Worm (Caenorhabditis elegans) whole organism, L4/young adult: ENCODE results near the gene tars-1.

Experiments
- W03F9.2 ChIP-seq: fragments of 150-350 bp; optimal IDR thresholded peaks from 2 replicates; lab custom pipeline; 2014; ENCODE audit warnings: missing biosample characterization, missing genetic modification characterization
- dao-5 ChIP-seq: sonication (generic microtip); optimal IDR thresholded peaks from 2 replicates; lab custom pipeline; 2016; ENCODE audit warnings: missing genotype, missing genetic modification characterization, moderate library complexity, missing compliant biosample characterization
- him-1 ChIP-seq: sonication (generic microtip); optimal IDR thresholded peaks from 2 replicates; lab custom pipeline; 2016; ENCODE audit warnings: missing genotype, missing genetic modification reagents, missing genetic modification characterization, missing compliant biosample characterization

tars-1 gene

DNA sequence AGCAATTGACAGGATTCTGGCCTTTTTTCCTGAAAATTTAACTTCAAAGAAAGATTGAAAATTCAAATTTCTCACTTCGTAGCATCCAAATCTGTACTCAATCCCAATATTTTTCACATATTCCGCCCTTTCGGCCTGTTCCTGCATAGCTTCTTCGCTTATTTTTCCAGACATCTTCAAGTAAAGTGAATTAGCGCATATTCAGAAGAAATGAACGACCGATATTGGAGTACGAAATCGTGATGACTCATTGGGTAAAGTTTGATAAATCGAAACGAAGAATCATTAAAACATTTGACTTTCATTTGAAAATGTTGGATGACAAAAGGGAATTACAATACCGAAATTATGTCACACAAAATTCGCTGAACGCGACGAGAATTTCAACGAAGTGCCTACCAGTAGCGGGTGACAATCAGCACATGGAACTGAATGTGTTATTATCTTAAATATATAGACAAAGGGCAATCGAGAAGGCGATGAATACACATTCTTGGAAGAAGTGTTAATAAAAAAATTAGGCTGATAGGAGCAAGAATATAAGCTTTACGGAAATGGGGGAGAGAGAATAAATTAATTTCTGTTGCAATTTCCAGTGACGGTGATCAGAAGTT lies 44.4 kb downstream of the tars-1 start, which contains the start of gene coa-7:
Gene coa-7 (minus strand): TSS at position 174 of the 614 bp plus-strand sequence.
- no peak for TF ChIP-seq dao-5 (tag; lab: Kevin White, UChicago)
- no peak for TF ChIP-seq W03F9.2 (tag; lab: Kevin White, UChicago)
- no peak for TF ChIP-seq him-1 (tag; lab: Kevin White, UChicago)

DNA sequence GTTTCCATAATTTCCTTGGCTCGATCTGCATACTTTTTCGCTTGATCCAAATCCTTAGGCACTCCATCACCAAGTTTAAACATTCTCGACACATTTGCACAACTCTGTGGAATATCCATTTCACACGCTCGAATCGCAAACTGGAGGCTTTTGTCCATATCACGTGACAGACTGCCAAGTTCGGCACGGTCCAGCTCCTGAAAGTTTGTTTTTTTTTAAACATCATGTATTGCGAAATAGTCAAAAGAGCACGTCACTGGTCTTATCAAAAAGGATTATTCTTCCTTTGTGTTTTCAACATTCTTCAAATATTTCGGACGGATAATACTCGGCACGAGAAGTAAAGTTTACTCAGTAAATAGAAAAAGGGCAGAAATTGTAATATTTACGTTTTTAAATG lies 46.2 kb downstream of the tars-1 start:
- TF ChIP-seq W03F9.2 (tag; lab: Kevin White, UChicago), result no peak
- no peak for TF ChIP-seq him-1 (tag; lab: Kevin White, UChicago)
- TF ChIP-seq dao-5 (tag; lab: Kevin White, UChicago), result no peak

DNA sequence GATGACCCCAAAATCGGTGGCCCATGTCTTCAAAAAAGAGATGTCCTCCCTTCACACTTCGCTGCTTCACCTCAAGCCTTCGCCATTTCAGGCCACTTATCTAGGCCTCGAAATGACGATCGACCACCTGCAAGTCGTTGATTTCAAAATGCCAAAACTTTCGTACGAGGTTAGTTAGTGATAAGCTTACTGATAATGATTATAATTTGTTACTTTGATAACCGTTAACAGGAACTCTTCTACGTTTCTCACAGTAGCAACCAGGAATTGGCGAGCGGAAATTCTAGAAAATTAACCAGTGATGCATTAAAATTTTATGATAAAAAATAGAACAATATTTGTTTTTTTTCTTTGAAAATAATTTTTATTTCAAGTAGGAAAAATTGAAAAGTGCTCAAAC lies 48.6 kb downstream of the tars-1 start:
- no peak for TF ChIP-seq him-1 (tag; lab: Kevin White, UChicago)
- TF ChIP-seq dao-5 (tag; lab: Kevin White, UChicago), result no peak
- TF ChIP-seq W03F9.2 (tag; lab: Kevin White, UChicago), result no peak

DNA sequence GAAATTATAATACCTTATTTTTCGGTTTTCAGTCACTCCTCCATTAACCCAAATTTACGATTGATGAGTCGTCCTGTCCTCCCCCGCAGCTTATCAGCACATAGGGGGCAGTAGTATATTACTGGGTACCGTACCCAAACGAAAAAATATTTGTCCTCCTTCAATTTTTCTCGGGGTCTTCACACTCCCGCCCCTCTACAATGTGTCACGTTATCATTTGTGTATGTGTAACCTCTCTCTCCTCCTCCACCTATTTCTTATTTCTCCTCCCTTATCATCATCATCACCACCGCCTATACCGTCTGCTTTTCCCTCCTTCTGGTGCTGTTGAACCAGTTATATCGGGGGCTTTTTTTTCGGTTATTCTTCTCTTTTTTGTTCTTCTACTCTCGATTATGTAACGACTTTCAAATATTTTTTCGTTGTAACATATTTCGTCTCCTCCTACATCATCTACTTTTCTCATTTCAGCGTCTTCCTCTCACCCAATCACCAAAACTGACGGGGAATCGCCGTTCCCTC lies 49.1 kb downstream of the tars-1 start, which contains the start of gene ghi-1:
Gene ghi-1 (plus strand): TSS at position 472 of the 522 bp plus-strand sequence.
- TF ChIP-seq dao-5 (tag; lab: Kevin White, UChicago), result no peak
- TF ChIP-seq W03F9.2 (tag; lab: Kevin White, UChicago), result no peak
- no peak for TF ChIP-seq him-1 (tag; lab: Kevin White, UChicago)

DNA sequence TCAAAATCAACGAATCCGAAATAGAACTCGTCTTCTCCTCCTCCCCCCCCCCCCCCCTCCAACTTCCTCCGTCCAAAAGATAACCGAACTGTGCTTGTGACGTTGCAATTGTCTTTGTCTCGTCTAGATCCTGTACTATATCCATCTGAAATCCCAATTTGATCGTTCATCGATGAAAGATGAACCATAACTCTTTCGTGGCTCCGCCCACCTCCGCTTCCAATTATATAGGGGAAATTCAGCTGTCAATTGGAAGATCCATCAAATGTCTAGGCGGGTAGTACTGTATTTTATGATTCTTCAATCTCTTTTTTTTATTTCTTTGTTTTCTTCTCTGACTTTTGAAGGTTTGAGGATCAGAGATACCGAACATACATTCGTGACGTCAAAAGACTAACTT lies 50.1 kb downstream of the tars-1 start:
- TF ChIP-seq W03F9.2 (tag; lab: Kevin White, UChicago) (no peak), him-1 (tag; lab: Kevin White, UChicago) (no peak), dao-5 (tag; lab: Kevin White, UChicago) (no peak)

DNA sequence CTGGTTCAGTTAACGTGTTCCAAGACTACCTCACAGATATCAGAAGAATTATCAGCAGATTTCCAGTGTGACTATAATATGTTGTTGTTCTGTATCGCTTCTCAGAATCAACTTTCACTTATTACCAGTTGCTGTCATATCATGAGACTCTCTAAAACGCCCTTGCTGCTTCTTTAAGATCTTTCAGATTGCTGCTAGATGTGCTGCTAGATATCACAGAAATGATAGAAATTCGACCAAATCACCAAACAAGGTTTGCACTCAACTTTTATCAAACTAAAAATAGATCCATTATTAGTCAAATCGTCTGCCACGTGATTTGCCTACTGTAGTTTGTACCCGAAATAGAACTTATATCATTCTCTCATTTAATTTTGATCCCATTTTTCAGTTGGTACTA lies 50.9 kb downstream of the tars-1 start:
- TF ChIP-seq dao-5 (tag; lab: Kevin White, UChicago) (no peak), W03F9.2 (tag; lab: Kevin White, UChicago) (no peak), him-1 (tag; lab: Kevin White, UChicago) (no peak)

DNA sequence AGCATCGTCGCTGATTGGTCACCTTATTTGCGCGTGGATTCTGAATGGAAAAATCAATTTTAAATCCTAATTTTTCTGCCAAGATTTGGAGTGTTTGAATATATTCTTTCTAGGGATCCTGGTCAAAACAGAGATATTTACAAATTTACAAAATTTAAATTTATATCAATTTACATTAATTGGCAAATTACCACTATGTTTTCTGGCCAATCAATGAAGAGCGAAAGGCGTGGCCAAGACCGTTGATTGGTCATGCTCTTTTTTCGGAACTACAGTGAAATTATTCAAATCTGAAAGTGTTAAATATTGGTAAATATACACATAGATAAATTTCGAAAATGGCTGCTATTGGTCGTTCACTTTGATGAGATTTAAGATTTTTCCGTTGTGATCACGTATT lies 52.7 kb downstream of the tars-1 start:
- no peak for TF ChIP-seq dao-5 (tag; lab: Kevin White, UChicago)
- TF ChIP-seq W03F9.2 (tag; lab: Kevin White, UChicago), result no peak
- TF ChIP-seq him-1 (tag; lab: Kevin White, UChicago), result no peak

DNA sequence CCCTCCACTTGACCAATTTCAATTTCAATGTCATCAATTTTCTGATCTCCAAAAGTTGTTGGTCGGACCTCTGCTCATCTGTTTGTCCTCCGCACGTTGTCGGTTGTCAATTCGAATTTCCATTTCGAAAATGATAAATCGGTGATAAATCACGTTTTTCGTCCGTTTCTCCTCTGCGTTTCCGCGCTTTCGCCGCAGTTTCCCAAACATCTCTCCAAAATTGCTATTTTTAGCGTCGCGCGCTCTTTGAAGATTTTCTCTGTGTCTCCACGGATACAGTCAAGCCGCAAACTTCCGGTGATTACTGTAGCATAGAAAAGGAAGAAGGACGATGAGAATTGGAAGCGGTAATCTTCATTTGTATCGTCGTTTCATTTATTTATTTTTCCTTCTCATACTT lies 53.4 kb downstream of the tars-1 start:
- TF ChIP-seq W03F9.2 (tag; lab: Kevin White, UChicago), result no peak
- no peak for TF ChIP-seq him-1 (tag; lab: Kevin White, UChicago)
- no peak for TF ChIP-seq dao-5 (tag; lab: Kevin White, UChicago)
